Worm (Caenorhabditis elegans) whole organism, mixed stage, embryonic: Measurements from ENCODE around the gene C54D2.6.

ENCODE experiments used
- blmp-1 ChIP-seq: fragments of 150-350 bp; optimal IDR thresholded peaks from 2 replicates; lab custom pipeline; 2014; ENCODE audit warnings: missing biosample characterization, missing genetic modification characterization
- ceh-43 ChIP-seq: fragments of 200-800 bp; sonication (Bioruptor generic); optimal IDR thresholded peaks from 2 replicates; lab custom pipeline; 2018; ENCODE audit warnings: mild to moderate bottlenecking, missing genetic modification characterization, moderate library complexity, missing compliant biosample characterization
- ces-1 ChIP-seq: fragments of 150-350 bp; optimal IDR thresholded peaks from 2 replicates; lab custom pipeline; 2014; ENCODE audit warnings: missing biosample characterization, missing genetic modification reagents, missing genetic modification characterization
- cnd-1 ChIP-seq: fragments of 200-800 bp; sonication (Bioruptor generic); optimal IDR thresholded peaks from 2 replicates; lab custom pipeline; 2018; ENCODE audit warnings: mild to moderate bottlenecking, missing genetic modification characterization, missing compliant biosample characterization
- drap-1 ChIP-seq: fragments of 200-800 bp; sonication (Bioruptor generic); optimal IDR thresholded peaks from 3 replicates; lab custom pipeline; 2018; ENCODE audit warnings: mild to moderate bottlenecking, missing genetic modification characterization, missing compliant biosample characterization
- lsy-2 ChIP-seq: fragments of 150-350 bp; optimal IDR thresholded peaks from 2 replicates; lab custom pipeline; 2014; ENCODE audit warnings: missing biosample characterization, missing genetic modification characterization
- mab-5 ChIP-seq: fragments of 150-350 bp; optimal IDR thresholded peaks from 2 replicates; lab custom pipeline; 2014; ENCODE audit warnings: missing biosample characterization, missing genetic modification characterization
- nhr-12 ChIP-seq: fragments of 150-350 bp; optimal IDR thresholded peaks from 2 replicates; lab custom pipeline; 2014; ENCODE audit warnings: missing biosample characterization, missing genetic modification characterization
- nhr-2 ChIP-seq: fragments of 150-350 bp; optimal IDR thresholded peaks from 2 replicates; lab custom pipeline; 2014; ENCODE audit warnings: missing biosample characterization, missing genetic modification characterization
- nhr-237 ChIP-seq: fragments of 150-350 bp; optimal IDR thresholded peaks from 2 replicates; lab custom pipeline; 2014; ENCODE audit warnings: missing biosample characterization, missing genetic modification characterization
- nhr-76 ChIP-seq: sonication (generic microtip); optimal IDR thresholded peaks from 2 replicates; lab custom pipeline; 2017; ENCODE audit warnings: missing biosample characterization, missing genetic modification characterization
- pha-4 ChIP-seq: fragments of 150-350 bp; optimal IDR thresholded peaks from 2 replicates; lab custom pipeline; 2018; ENCODE audit warnings: missing biosample characterization, missing genetic modification reagents, missing genetic modification characterization
- snpc-4 ChIP-seq: fragments of 150-350 bp; optimal IDR thresholded peaks from 2 replicates; lab custom pipeline; 2014; ENCODE audit warnings: missing biosample characterization, missing genetic modification characterization
- unc-62 ChIP-seq: fragments of 150-350 bp; optimal IDR thresholded peaks from 2 replicates; lab custom pipeline; 2014; ENCODE audit warnings: missing biosample characterization, missing genetic modification reagents, missing genetic modification characterization

DNA sequence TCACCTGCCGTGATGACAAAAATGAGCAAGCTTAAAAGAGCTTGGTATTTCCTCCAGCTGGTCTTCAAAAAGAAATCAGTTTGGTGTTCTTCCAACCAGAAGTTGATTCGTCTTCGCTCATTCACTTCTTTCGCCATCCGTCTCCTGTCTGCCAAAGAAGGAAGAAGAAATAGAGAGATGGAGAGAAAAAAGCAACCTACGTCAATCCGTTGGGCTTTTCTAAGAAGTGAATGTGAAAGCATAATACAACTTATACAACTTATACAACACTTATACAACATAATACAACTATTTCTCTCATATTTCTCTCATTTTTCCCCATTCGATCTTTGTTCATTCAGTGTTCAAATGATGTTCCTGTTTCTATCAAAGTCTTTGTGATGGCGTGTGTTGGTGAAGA lies 36.3 kb downstream of the C54D2.6 start:
- TF ChIP-seq nhr-237 (tag; lab: Kevin White, UChicago), result no peak
- no peak for TF ChIP-seq unc-62 (GFP tag; lab: Kevin White, UChicago)
- no peak for TF ChIP-seq snpc-4 (tag; lab: Kevin White, UChicago)
- TF ChIP-seq drap-1, result no peak
- TF ChIP-seq mab-5 (tag; lab: Kevin White, UChicago), result no peak
- no peak for TF ChIP-seq nhr-12 (tag; lab: Kevin White, UChicago)
- TF ChIP-seq pha-4 (tag; lab: Kevin White, UChicago), result no peak
- no peak for TF ChIP-seq nhr-2 (tag; lab: Kevin White, UChicago)
- TF ChIP-seq nhr-76 (tag; lab: Kevin White, UChicago), result no peak
- TF ChIP-seq ceh-43 (GFP tag; lab: Kevin White, UChicago), result no peak
- no peak for TF ChIP-seq ces-1
- TF ChIP-seq cnd-1, result no peak
- TF ChIP-seq blmp-1 (tag; lab: Kevin White, UChicago), result no peak
- TF ChIP-seq lsy-2 (tag; lab: Kevin White, UChicago), result no peak
